Worm (Caenorhabditis elegans) whole organism, L4 larva: ENCODE data around the gene ddx-15.

Experiments
- F37D6.2 ChIP-seq: sonication (generic microtip); optimal IDR thresholded peaks from 2 replicates; lab custom pipeline; 2016; ENCODE audit warnings: mild to moderate bottlenecking, missing genetic modification characterization, missing compliant biosample characterization
- Y105C5A.15 ChIP-seq: fragments of 200-800 bp; sonication (Bioruptor generic); IDR thresholded peaks from 2 replicates; pipeline ENCODE4 v1.3.6; 2022; ENCODE audit warnings: missing genetic modification characterization, missing compliant biosample characterization
- Y48G9A.11 ChIP-seq: fragments of 200-800 bp; sonication (Bioruptor generic); IDR thresholded peaks from 2 replicates; pipeline ENCODE4 v1.3.6; 2022; ENCODE audit warnings: missing genetic modification reagents, missing genetic modification characterization, missing compliant biosample characterization
- aha-1 ChIP-seq: fragments of 150-350 bp; peaks from one replicate; lab custom pipeline; 2014; ENCODE audit warnings: missing biosample characterization, missing genetic modification characterization
- arid-1 ChIP-seq: fragments of 200-800 bp; sonication (Bioruptor generic); conservative IDR thresholded peaks from 2 replicates; pipeline ENCODE4 v1.3.6; 2022; ENCODE audit warnings: missing genetic modification reagents, missing genetic modification characterization, missing compliant biosample characterization
- ceh-20 ChIP-seq: fragments of 200-800 bp; sonication (Bioruptor generic); IDR thresholded peaks from 2 replicates; pipeline ENCODE4 v1.3.6; 2022; ENCODE audit warnings: missing genetic modification reagents, missing genetic modification characterization, missing compliant biosample characterization
- ceh-44 ChIP-seq: fragments of 200-800 bp; sonication (Bioruptor generic); IDR thresholded peaks from 2 replicates; pipeline ENCODE4 v1.3.6; 2022; ENCODE audit warnings: missing genetic modification reagents, missing genetic modification characterization, missing compliant biosample characterization
- ces-1 ChIP-seq: fragments of 150-350 bp; sonication (generic microtip); optimal IDR thresholded peaks from 4 replicates; lab custom pipeline; 2014; ENCODE audit warnings: missing biosample characterization, missing genetic modification reagents, missing genetic modification characterization
- cey-2 ChIP-seq: sonication (generic microtip); optimal IDR thresholded peaks from 3 replicates; lab custom pipeline; 2017; ENCODE audit warnings: missing genetic modification characterization, mild to moderate bottlenecking, missing compliant biosample characterization, antibody characterized with exemption, borderline replicate concordance; ENCODE audit not compliant: insufficient read depth
- daf-19 ChIP-seq: fragments of 200-800 bp; sonication (Bioruptor generic); conservative IDR thresholded peaks from 2 replicates; pipeline ENCODE4 v1.3.6; 2022; ENCODE audit warnings: missing genetic modification characterization, missing compliant biosample characterization
- daf-8 ChIP-seq: fragments of 200-800 bp; sonication (Bioruptor generic); IDR thresholded peaks from 2 replicates; pipeline ENCODE4 v1.3.6; 2022; ENCODE audit warnings: missing genetic modification characterization, missing compliant biosample characterization
- dmd-9 ChIP-seq: fragments of 200-800 bp; sonication (Bioruptor generic); IDR thresholded peaks from 2 replicates; pipeline ENCODE4 v1.3.6; 2022; ENCODE audit warnings: missing genetic modification reagents, missing genetic modification characterization, missing compliant biosample characterization
- dve-1 ChIP-seq: sonication (generic microtip); optimal IDR thresholded peaks from 2 replicates; lab custom pipeline; 2017; ENCODE audit warnings: antibody characterized with exemption, mild to moderate bottlenecking, missing genetic modification characterization, missing compliant biosample characterization; ENCODE audit not compliant: insufficient read depth
- egl-43 ChIP-seq: fragments of 200-800 bp; sonication (Bioruptor generic); IDR thresholded peaks from 2 replicates; pipeline ENCODE4 v1.3.6; 2022; ENCODE audit warnings: missing genetic modification reagents, missing genetic modification characterization, missing compliant biosample characterization
- hlh-11 ChIP-seq: fragments of 200-800 bp; sonication (Bioruptor generic); optimal IDR thresholded peaks from 2 replicates; lab custom pipeline; 2018; ENCODE audit warnings: mild to moderate bottlenecking, missing genetic modification characterization, missing compliant biosample characterization
- lim-7 ChIP-seq: fragments of 200-800 bp; sonication (Bioruptor generic); IDR thresholded peaks from 2 replicates; pipeline ENCODE4 v1.3.6; 2022; ENCODE audit warnings: missing genetic modification characterization, missing compliant biosample characterization
- lin-1 ChIP-seq: fragments of 200-800 bp; sonication (Bioruptor generic); IDR thresholded peaks from 2 replicates; pipeline ENCODE4 v1.3.6; 2022; ENCODE audit warnings: missing genetic modification reagents, missing genetic modification characterization, missing compliant biosample characterization
- lin-13 ChIP-seq: fragments of 150-350 bp; optimal IDR thresholded peaks from 2 replicates; lab custom pipeline; 2014; ENCODE audit warnings: missing biosample characterization, missing genetic modification reagents, missing genetic modification characterization
- lin-39 ChIP-seq: fragments of 150-350 bp; optimal IDR thresholded peaks from 2 replicates; lab custom pipeline; 2014; ENCODE audit warnings: missing biosample characterization, missing genetic modification reagents, missing genetic modification characterization
- madf-9 ChIP-seq: fragments of 200-800 bp; sonication (Bioruptor generic); conservative IDR thresholded peaks from 2 replicates; pipeline ENCODE4 v1.3.6; 2022; ENCODE audit warnings: missing genetic modification reagents, missing genetic modification characterization, missing compliant biosample characterization
- mdl-1 ChIP-seq, 2 experiments: fragments of 150-350 bp in 1 of 2; sonication (generic microtip) in 1 of 2; optimal IDR thresholded peaks; 2 replicates each; lab custom pipeline; 2014 to 2017; ENCODE audit warnings: missing biosample characterization in 2 of 2, missing genetic modification characterization in 2 of 2
- mxl-3 ChIP-seq: fragments of 200-800 bp; sonication (Bioruptor generic); optimal IDR thresholded peaks from 2 replicates; lab custom pipeline; 2018; ENCODE audit warnings: mild to moderate bottlenecking, missing genetic modification characterization, missing compliant biosample characterization
- nhr-102 ChIP-seq: sonication (generic microtip); optimal IDR thresholded peaks from 2 replicates; lab custom pipeline; 2016; ENCODE audit warnings: mild to moderate bottlenecking, missing genetic modification characterization, moderate library complexity, missing compliant biosample characterization
- nhr-25 ChIP-seq: sonication (generic microtip); optimal IDR thresholded peaks from 2 replicates; lab custom pipeline; 2017; ENCODE audit warnings: missing genetic modification characterization, mild to moderate bottlenecking, missing compliant biosample characterization, antibody characterized with exemption, moderate library complexity, borderline replicate concordance; ENCODE audit not compliant: insufficient read depth
- nhr-76 ChIP-seq: fragments of 150-350 bp; optimal IDR thresholded peaks from 2 replicates; lab custom pipeline; 2014; ENCODE audit warnings: missing biosample characterization, missing genetic modification characterization
- pha-4 ChIP-seq, 2 experiments: fragments of 150-350 bp in 1 of 2; fragments of 200-800 bp in 1 of 2; sonication (Bioruptor generic) in 1 of 2; IDR thresholded peaks in 1 of 2; optimal IDR thresholded peaks in 1 of 2; 2 replicates each; pipeline versions ENCODE4 v1.3.6 to Lab custom; 2014 to 2022; ENCODE audit warnings: missing genetic modification characterization in 2 of 2, missing genetic modification reagents in 2 of 2, missing biosample characterization in 1 of 2, missing compliant biosample characterization in 1 of 2
- pqm-1 ChIP-seq: sonication (generic microtip); optimal IDR thresholded peaks from 2 replicates; lab custom pipeline; 2017; ENCODE audit warnings: missing biosample characterization, missing genetic modification characterization
- rbr-2 ChIP-seq: sonication (generic microtip); optimal IDR thresholded peaks from 2 replicates; lab custom pipeline; 2016; ENCODE audit warnings: missing genotype, missing genetic modification characterization, missing compliant biosample characterization
- set-16 ChIP-seq: fragments of 200-800 bp; sonication (Bioruptor generic); IDR thresholded peaks from 2 replicates; pipeline ENCODE4 v1.3.6; 2022; ENCODE audit warnings: missing genetic modification reagents, missing genetic modification characterization, missing compliant biosample characterization
- snpc-1.2 ChIP-seq: fragments of 200-800 bp; sonication (Bioruptor generic); IDR thresholded peaks from 2 replicates; pipeline ENCODE4 v1.3.6; 2022; ENCODE audit warnings: missing genetic modification reagents, missing genetic modification characterization, missing compliant biosample characterization
- spr-1 ChIP-seq: sonication (generic microtip); optimal IDR thresholded peaks from 2 replicates; lab custom pipeline; 2016; ENCODE audit warnings: mild to moderate bottlenecking, missing genetic modification characterization, missing compliant biosample characterization
- spr-3 ChIP-seq: fragments of 200-800 bp; sonication (Bioruptor generic); optimal IDR thresholded peaks from 2 replicates; lab custom pipeline; 2018; ENCODE audit warnings: mild to moderate bottlenecking, missing genetic modification characterization, missing compliant biosample characterization
- tra-1 ChIP-seq: fragments of 200-800 bp; sonication (Bioruptor generic); IDR thresholded peaks from 2 replicates; pipeline ENCODE4 v1.3.6; 2022; ENCODE audit warnings: missing genetic modification reagents, missing genetic modification characterization, missing compliant biosample characterization
- unc-62 ChIP-seq, 3 experiments: fragments of 150-350 bp in 1 of 3; sonication (generic microtip); optimal IDR thresholded peaks in 2 of 3; peaks in 1 of 3; 1 replicate in 1 of 3; 2 replicates in 2 of 3; lab custom pipeline; 2014 to 2017; ENCODE audit warnings: missing biosample characterization in 3 of 3, missing genetic modification characterization in 3 of 3, missing genetic modification reagents in 3 of 3, missing genotype in 1 of 3
- zag-1 ChIP-seq: fragments of 150-350 bp; optimal IDR thresholded peaks from 2 replicates; lab custom pipeline; 2014; ENCODE audit warnings: missing biosample characterization, missing genetic modification characterization
- zfp-3 ChIP-seq: fragments of 200-800 bp; sonication (Bioruptor generic); conservative IDR thresholded peaks from 2 replicates; pipeline ENCODE4 v1.3.6; 2022; ENCODE audit warnings: missing genetic modification reagents, missing genetic modification characterization, missing compliant biosample characterization

Gene ddx-15

ce11 chrIII:5568679-5569078, 22.8 kb downstream of the ddx-15 start, which contains the start of gene nspb-12:
Gene nspb-12 (minus strand): TSS chrIII:5568779.
- no peak for TF ChIP-seq pqm-1 (tag; lab: Kevin White, UChicago)
- peak; percentile 1 for TF ChIP-seq aha-1 (tag; lab: Kevin White, UChicago)

DNA sequence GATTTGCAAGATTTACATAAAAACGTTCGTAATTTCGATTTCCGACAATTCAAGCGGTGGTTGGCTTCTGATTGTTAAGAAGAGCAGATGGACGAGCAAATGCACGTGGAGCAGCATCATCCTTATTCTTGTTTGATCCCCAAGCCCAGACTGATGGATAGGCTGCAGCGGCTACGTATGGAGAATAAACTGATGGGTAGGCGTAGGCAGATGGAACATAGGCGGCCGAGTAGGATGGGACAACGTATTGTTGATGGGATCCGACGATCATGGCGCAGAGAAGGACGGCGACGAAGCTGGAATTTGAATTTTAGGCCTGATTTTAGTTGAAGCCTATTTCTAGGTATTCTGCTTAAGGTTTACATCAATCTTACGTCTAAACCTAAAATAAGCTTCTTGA, 23.3 kb downstream of the ddx-15 start:
- TF ChIP-seq arid-1 (GFP tag; lab: Robert Waterston, UW), result 0 out of 2 replicates have a peak, but pooled peaks have one; percentile 35
- no peak for TF ChIP-seq Y105C5A.15 (GFP tag; lab: Robert Waterston, UW)
- TF ChIP-seq egl-43 (GFP tag; lab: Robert Waterston, UW), result peak; percentile 55; the same call in 1 of the 2 replicates
- TF ChIP-seq cey-2 (tag; lab: Kevin White, UChicago), result no peak
- no peak for TF ChIP-seq daf-19

- no peak for TF ChIP-seq spr-1 (tag; lab: Kevin White, UChicago)
- TF ChIP-seq F37D6.2 (tag; lab: Kevin White, UChicago), result no peak
- TF ChIP-seq nhr-102 (tag; lab: Kevin White, UChicago), result no peak
- no peak for TF ChIP-seq lin-39
- no peak for TF ChIP-seq spr-3 (GFP tag; lab: Kevin White, UChicago)
- no peak for TF ChIP-seq aha-1 (tag; lab: Kevin White, UChicago)
- TF ChIP-seq mxl-3 (GFP tag; lab: Kevin White, UChicago), result no peak
- TF ChIP-seq zag-1, result no peak
- TF ChIP-seq set-16 (GFP tag; lab: Robert Waterston, UW), result peak; percentile 50
- TF ChIP-seq ceh-20 (GFP tag; lab: Robert Waterston, UW), result no peak
- no peak for TF ChIP-seq daf-19
- TF ChIP-seq unc-62 (GFP tag; optimal IDR thresholded peaks at IDR 0.05 in 1 of 2; lab: Kevin White, UChicago), result peak in 1 of 2 experiments; percentile 68
- no peak for TF ChIP-seq unc-62 (tag; optimal IDR thresholded peaks at IDR 0.05; lab: Kevin White, UChicago)
- TF ChIP-seq dve-1 (tag; lab: Kevin White, UChicago), result no peak
- TF ChIP-seq nhr-76 (tag; lab: Kevin White, UChicago), result no peak
Measured at ce11 chrIII:5566496-5566895, 25.0 kb downstream of the ddx-15 start.

DNA sequence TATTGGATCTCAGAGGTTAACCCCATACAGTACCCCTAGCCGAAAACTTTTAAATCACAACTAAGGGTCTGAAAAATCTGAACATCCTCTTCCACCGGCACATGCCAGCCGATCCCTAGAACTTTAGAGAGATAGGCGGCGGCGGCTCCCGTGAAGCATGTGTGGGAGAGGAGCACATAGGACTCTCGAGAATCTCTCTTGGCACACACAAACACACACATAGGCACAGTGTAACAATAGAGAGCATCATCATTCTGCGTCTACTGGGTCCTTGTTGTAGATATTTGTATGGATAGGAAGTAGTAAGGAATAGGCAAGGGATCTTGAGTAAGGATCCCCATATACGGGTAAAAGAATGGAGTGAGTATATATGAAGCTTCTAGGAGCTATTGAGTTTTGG, 25.8 kb downstream of the ddx-15 start:
- no peak for TF ChIP-seq lim-7
- no peak for TF ChIP-seq daf-8 (GFP tag; lab: Robert Waterston, UW)
- TF ChIP-seq zfp-3 (GFP tag; lab: Robert Waterston, UW), result no peak
- no peak for TF ChIP-seq snpc-1.2 (GFP tag; lab: Robert Waterston, UW)
- no peak for TF ChIP-seq pha-4 (GFP tag; IDR thresholded peaks at IDR 0.05; lab: Robert Waterston, UW)
- TF ChIP-seq pha-4 (tag; optimal IDR thresholded peaks at IDR 0.05; lab: Kevin White, UChicago), result no peak
- TF ChIP-seq nhr-25, result no peak
- TF ChIP-seq set-16 (GFP tag; lab: Robert Waterston, UW), result no peak
- TF ChIP-seq mdl-1 (tag; optimal IDR thresholded peaks at IDR 0.05; lab: Kevin White, UChicago), result no peak
- TF ChIP-seq lin-1, result no peak
- TF ChIP-seq rbr-2 (tag; lab: Kevin White, UChicago), result no peak
- TF ChIP-seq hlh-11 (tag; lab: Kevin White, UChicago), result no peak
- TF ChIP-seq ceh-44 (GFP tag; lab: Robert Waterston, UW), result no peak
- TF ChIP-seq ces-1 (GFP tag; lab: Kevin White, UChicago), result no peak
- TF ChIP-seq dmd-9, result no peak
- TF ChIP-seq madf-9 (GFP tag; lab: Robert Waterston, UW), result no peak
- no peak for TF ChIP-seq Y48G9A.11 (GFP tag; lab: Robert Waterston, UW)
- TF ChIP-seq tra-1 (GFP tag; lab: Robert Waterston, UW), result no peak
- no peak for TF ChIP-seq lin-13 (GFP tag; lab: Kevin White, UChicago)
